Worm (Caenorhabditis elegans): ENCODE measurements around the gene ogdh-1.

Gene ogdh-1

ce11 chrIV:4683149-4683548 is 20.7 kb downstream of the ogdh-1 start:
- TF ChIP-seq hif-1 (tag; optimal IDR thresholded peaks at IDR 0.05) (no peak), F10B5.3 (tag; optimal IDR thresholded peaks at IDR 0.05) (no peak), ceh-82 (tag; optimal IDR thresholded peaks at IDR 0.05) (no peak), mdl-1 (tag; optimal IDR thresholded peaks at IDR 0.05) (no peak), ces-1 (GFP tag; optimal IDR thresholded peaks at IDR 0.05) (no peak), aly-2 (tag; optimal IDR thresholded peaks at IDR 0.05) (no peak)

ce11 chrIV:4678718-4679117 is 25.1 kb downstream of the ogdh-1 start, which contains the start of gene kin-36:
Gene kin-36 (plus strand): TSS chrIV:4679018.
- TF ChIP-seq lin-13 (GFP tag; optimal IDR thresholded peaks at IDR 0.05) (no peak), zip-2 (tag; optimal IDR thresholded peaks at IDR 0.05) (no peak), snpc-1.2 (GFP tag; IDR thresholded peaks at IDR 0.05) (no peak), ZK337.2 (GFP tag; IDR thresholded peaks at IDR 0.05) (no peak), Y5F2A.4 (GFP tag; optimal IDR thresholded peaks at IDR 0.05) (no peak), F44E2.7 (GFP tag; IDR thresholded peaks at IDR 0.05) (no peak), daf-8 (GFP tag; IDR thresholded peaks at IDR 0.05) (no peak), ceh-20 (GFP tag; IDR thresholded peaks at IDR 0.05) (no peak), fkh-10 (GFP tag; optimal IDR thresholded peaks at IDR 0.05) (no peak), nhr-237 (tag; optimal IDR thresholded peaks at IDR 0.05) (no peak), madf-5 (GFP tag; IDR thresholded peaks at IDR 0.05) (no peak), daf-16 (GFP tag; optimal IDR thresholded peaks at IDR 0.05) (no peak), daf-16 (tag; optimal IDR thresholded peaks at IDR 0.05) (no peak), F37D6.2 (tag; optimal IDR thresholded peaks at IDR 0.05) (no peak)

ce11 chrIV:4674322-4674721 is 29.5 kb downstream of the ogdh-1 start:
- TF ChIP-seq R02D3.7 (tag; optimal IDR thresholded peaks at IDR 0.05), result no peak
- no peak for TF ChIP-seq lir-3 (tag; optimal IDR thresholded peaks at IDR 0.05)

- TF ChIP-seq Y75B8A.6 (GFP tag; IDR thresholded peaks at IDR 0.05), result no peak
Observed at ce11 chrIV:4673332-4673731, 30.5 kb downstream of the ogdh-1 start.

- TF ChIP-seq lin-38 (GFP tag; IDR thresholded peaks at IDR 0.05) (no peak), nhr-77 (tag; optimal IDR thresholded peaks at IDR 0.05) (no peak), spr-1 (tag; optimal IDR thresholded peaks at IDR 0.05) (no peak), pha-4 (GFP tag; IDR thresholded peaks at IDR 0.05) (no peak), pha-4 (tag; optimal IDR thresholded peaks at IDR 0.05) (no peak), unc-130 (GFP tag; optimal IDR thresholded peaks at IDR 0.05) (no peak), skn-1 (tag; optimal IDR thresholded peaks at IDR 0.05) (no peak), lim-7 (GFP tag; IDR thresholded peaks at IDR 0.05) (no peak), sdz-12 (GFP tag; optimal IDR thresholded peaks at IDR 0.05) (no peak), nhr-102 (tag; optimal IDR thresholded peaks at IDR 0.05) (no peak), nhr-11 (tag; optimal IDR thresholded peaks at IDR 0.05) (no peak), ama-1 (optimal IDR thresholded peaks at IDR 0.05) (no peak), Y5F2A.4 (GFP tag; optimal IDR thresholded peaks at IDR 0.05) (no peak), zip-11 (GFP tag; IDR thresholded peaks at IDR 0.05) (no peak), ces-1 (GFP tag; optimal IDR thresholded peaks at IDR 0.05) (no peak), ceh-44 (GFP tag; IDR thresholded peaks at IDR 0.05) (no peak), daf-19 (GFP tag; conservative IDR thresholded peaks at IDR 0.05) (no peak)
Observed at ce11 chrIV:4669242-4669641, 34.6 kb downstream of the ogdh-1 start, which contains the start of gene F29B9.12. Gene F29B9.12 (plus strand): TSS chrIV:4669542.

All from whole organism, L4 larva.